Worm (Caenorhabditis elegans): Measurements from ENCODE around the gene frpr-9.

- TF ChIP-seq nhr-2 (tag; optimal IDR thresholded peaks at IDR 0.05) (no peak), pha-4 (tag; optimal IDR thresholded peaks at IDR 0.05) (no peak), nhr-12 (tag; optimal IDR thresholded peaks at IDR 0.05) (no peak), lin-13 (tag; optimal IDR thresholded peaks at IDR 0.05) (no peak), ztf-11 (tag; optimal IDR thresholded peaks at IDR 0.05) (no peak), blmp-1 (tag; optimal IDR thresholded peaks at IDR 0.05) (no peak), elt-1 (tag; optimal IDR thresholded peaks at IDR 0.05; ENCODE audit: borderline replicate concordance, insufficient read depth) (no peak)
Measured at ce11 chrV:11007651-11008050, 15.8 kb downstream of the frpr-9 start.

Data from whole organism, mixed stage, embryonic.